Worm (Caenorhabditis elegans): ENCODE measurements around the gene T11G6.5.

Gene T11G6.5

ce11 chrIV:10887285-10887684 is 44.7 kb upstream of the T11G6.5 start, which contains the start of gene F13E9.16:
F13E9.16 (minus strand) TSS chrIV:10887385.
- TF ChIP-seq fkh-10 (GFP tag; optimal IDR thresholded peaks at IDR 0.05) (no peak), zfp-3 (GFP tag; conservative IDR thresholded peaks at IDR 0.05) (no peak), F44E2.7 (GFP tag; IDR thresholded peaks at IDR 0.05) (no peak), nhr-11 (tag; optimal IDR thresholded peaks at IDR 0.05) (no peak), jun-1 (tag; optimal IDR thresholded peaks at IDR 0.05) (no peak), zip-11 (GFP tag; IDR thresholded peaks at IDR 0.05) (no peak), vab-7 (GFP tag; IDR thresholded peaks at IDR 0.05) (no peak), daf-8 (GFP tag; IDR thresholded peaks at IDR 0.05) (no peak), aly-2 (tag; optimal IDR thresholded peaks at IDR 0.05) (no peak), snpc-1.2 (GFP tag; IDR thresholded peaks at IDR 0.05) (no peak), T26A8.4 (GFP tag; IDR thresholded peaks at IDR 0.05) (no peak)

- TF ChIP-seq nhr-6 (tag; optimal IDR thresholded peaks at IDR 0.05) (no peak), F49E8.2 (tag; optimal IDR thresholded peaks at IDR 0.05; ENCODE audit: borderline replicate concordance) (no peak), ceh-28 (tag; optimal IDR thresholded peaks at IDR 0.05) (no peak), T20F7.1 (GFP tag; optimal IDR thresholded peaks at IDR 0.05) (no peak), zip-2 (tag; optimal IDR thresholded peaks at IDR 0.05) (no peak), dpl-1 (GFP tag; optimal IDR thresholded peaks at IDR 0.05) (no peak), hlh-11 (tag; optimal IDR thresholded peaks at IDR 0.05) (no peak)
Observed at ce11 chrIV:10885915-10886314, 43.4 kb upstream of the T11G6.5 start, which contains the start of gene srlf-11. srlf-11 (minus strand) TSS chrIV:10886015.

ce11 chrIV:10884263-10884662 is 41.7 kb upstream of the T11G6.5 start, which contains the start of gene F13E9.5:
F13E9.5 (minus strand) TSS chrIV:10884363.
- TF ChIP-seq hlh-11 (tag; optimal IDR thresholded peaks at IDR 0.05) = no peak
- TF ChIP-seq sdz-12 (GFP tag; optimal IDR thresholded peaks at IDR 0.05) = no peak
- TF ChIP-seq nhr-28 (tag; optimal IDR thresholded peaks at IDR 0.05) = no peak
- no peak for TF ChIP-seq skn-1 (tag; optimal IDR thresholded peaks at IDR 0.05)
- no peak for TF ChIP-seq daf-16 (GFP tag; optimal IDR thresholded peaks at IDR 0.05)
- no peak for TF ChIP-seq daf-16 (tag; optimal IDR thresholded peaks at IDR 0.05)
- no peak for TF ChIP-seq mes-2 (tag; optimal IDR thresholded peaks at IDR 0.05; ENCODE audit: poor library complexity, severe bottlenecking)

ce11 chrIV:10881230-10881629 is 38.7 kb upstream of the T11G6.5 start, which contains the start of gene F13E9.13:
F13E9.13 (plus strand) TSS chrIV:10881546.
- TF ChIP-seq F37D6.2 (tag; optimal IDR thresholded peaks at IDR 0.05) = no peak
- TF ChIP-seq mdl-1 (tag; optimal IDR thresholded peaks at IDR 0.05) = peak in 1 of 2 experiments; percentile 30
- TF ChIP-seq php-3 (GFP tag; IDR thresholded peaks at IDR 0.05) = peak; percentile 85
- TF ChIP-seq dve-1 (tag; optimal IDR thresholded peaks at IDR 0.05; ENCODE audit: insufficient read depth) = peak; percentile 80
- TF ChIP-seq spr-1 (tag; optimal IDR thresholded peaks at IDR 0.05) = no peak
- no peak for TF ChIP-seq dpl-1 (GFP tag; optimal IDR thresholded peaks at IDR 0.05)
- TF ChIP-seq pqm-1 (tag; optimal IDR thresholded peaks at IDR 0.05) = peak; percentile 2
- TF ChIP-seq lin-29 (GFP tag; IDR thresholded peaks at IDR 0.05) = no peak
- no peak for TF ChIP-seq ceh-32 (tag; optimal IDR thresholded peaks at IDR 0.05; ENCODE audit: poor library complexity)

ce11 chrIV:10880264-10880663 is 37.7 kb upstream of the T11G6.5 start, which contains the start of gene fipr-15:
fipr-15 (plus strand) TSS chrIV:10880564.
- TF ChIP-seq dmd-8 (GFP tag; IDR thresholded peaks at IDR 0.05) = no peak
- TF ChIP-seq F44E2.7 (GFP tag; IDR thresholded peaks at IDR 0.05) = no peak
- TF ChIP-seq aly-2 (tag; optimal IDR thresholded peaks at IDR 0.05) = no peak
- no peak for TF ChIP-seq F37D6.2 (tag; optimal IDR thresholded peaks at IDR 0.05)
- no peak for TF ChIP-seq sdz-12 (GFP tag; optimal IDR thresholded peaks at IDR 0.05)
- TF ChIP-seq dmd-9 (GFP tag; IDR thresholded peaks at IDR 0.05) = no peak
- TF ChIP-seq lin-39 (tag; optimal IDR thresholded peaks at IDR 0.05) = no peak
